Fruit fly (Drosophila melanogaster) whole organism, embryonic: Measurements from ENCODE around the gene Vps29.

Experiments
- Bgb ChIP-seq: fragments of 200-800 bp; sonication (Bioruptor generic); IDR thresholded peaks from 2 replicates; pipeline ENCODE4 v1.3.6; 2022; ENCODE audit warnings: missing biosample characterization, missing genetic modification characterization; ENCODE audit not compliant: partially characterized antibody
- BtbVII ChIP-seq: fragments of 200-800 bp; sonication (Bioruptor generic); optimal IDR thresholded peaks from 3 replicates; lab custom pipeline; 2017; ENCODE audit warnings: missing biosample characterization, mild to moderate bottlenecking, missing genetic modification characterization
- CG11456 ChIP-seq: fragments of 200-800 bp; sonication (Bioruptor generic); IDR thresholded peaks from 3 replicates; pipeline ENCODE4 v1.3.6; 2022; ENCODE audit warnings: missing biosample characterization, missing genetic modification characterization
- CG11696 ChIP-seq: fragments of 200-800 bp; sonication (Bioruptor generic); IDR thresholded peaks from 2 replicates; pipeline ENCODE4 v1.3.6; 2022; ENCODE audit warnings: missing biosample characterization, missing genetic modification characterization
- CG12299 ChIP-seq: fragments of 200-800 bp; sonication (Bioruptor generic); optimal IDR thresholded peaks from 2 replicates; lab custom pipeline; 2018; ENCODE audit warnings: missing biosample characterization, mild to moderate bottlenecking, missing genetic modification characterization
- CG1233 ChIP-seq: fragments of 200-800 bp; sonication (Bioruptor generic); optimal IDR thresholded peaks from 4 replicates; lab custom pipeline; 2018; ENCODE audit warnings: missing biosample characterization, mild to moderate bottlenecking, missing genetic modification characterization
- CG12391 ChIP-seq: fragments of 200-800 bp; sonication (Bioruptor generic); optimal IDR thresholded peaks from 3 replicates; lab custom pipeline; 2018; ENCODE audit warnings: missing biosample characterization, mild to moderate bottlenecking, missing genetic modification characterization, moderate library complexity
- CG12942 ChIP-seq: fragments of 200-800 bp; sonication (Bioruptor generic); optimal IDR thresholded peaks from 3 replicates; lab custom pipeline; 2016; ENCODE audit warnings: missing biosample characterization, missing genetic modification characterization
- CG14860 ChIP-seq: fragments of 200-800 bp; sonication (Bioruptor generic); IDR thresholded peaks from 3 replicates; pipeline ENCODE4 v1.3.6; 2022; ENCODE audit warnings: missing biosample characterization, missing genetic modification characterization; ENCODE audit not compliant: partially characterized antibody
- CG16813 ChIP-seq: fragments of 200-800 bp; sonication (Bioruptor generic); IDR thresholded peaks from 3 replicates; pipeline ENCODE4 v1.3.6; 2022; ENCODE audit warnings: missing biosample characterization, missing genetic modification characterization; ENCODE audit not compliant: partially characterized antibody
- CG1792 ChIP-seq: fragments of 200-800 bp; sonication (Bioruptor generic); optimal IDR thresholded peaks from 2 replicates; lab custom pipeline; 2016; ENCODE audit warnings: missing biosample characterization, missing genetic modification characterization
- CG18476 ChIP-seq: fragments of 200-800 bp; sonication (Bioruptor generic); optimal IDR thresholded peaks from 2 replicates; lab custom pipeline; 2016; ENCODE audit warnings: missing biosample characterization, mild to moderate bottlenecking, missing genetic modification characterization
- CG30431 ChIP-seq: fragments of 200-800 bp; sonication (Bioruptor generic); optimal IDR thresholded peaks from 2 replicates; lab custom pipeline; 2017; ENCODE audit warnings: missing biosample characterization, missing genetic modification characterization
- CG32532 ChIP-seq: fragments of 200-800 bp; sonication (Bioruptor generic); IDR thresholded peaks from 2 replicates; pipeline ENCODE4 v1.3.6; 2022; ENCODE audit warnings: missing biosample characterization, missing genetic modification characterization
- CG32772 ChIP-seq: fragments of 200-800 bp; sonication (Bioruptor generic); IDR thresholded peaks from 2 replicates; pipeline ENCODE4 v1.3.6; 2022; ENCODE audit warnings: missing biosample characterization, missing genetic modification characterization
- CG34422 ChIP-seq: fragments of 200-800 bp; sonication (Bioruptor generic); IDR thresholded peaks from 3 replicates; pipeline ENCODE4 v1.3.6; 2022; ENCODE audit warnings: missing biosample characterization, missing genetic modification characterization
- CG6254 ChIP-seq: fragments of 200-800 bp; sonication (Bioruptor generic); optimal IDR thresholded peaks from 3 replicates; lab custom pipeline; 2017; ENCODE audit warnings: mild to moderate bottlenecking, missing biosample characterization, missing genetic modification reagents, missing genetic modification characterization
- CG6689 ChIP-seq: fragments of 200-800 bp; sonication (Bioruptor generic); IDR thresholded peaks from 2 replicates; pipeline ENCODE4 v1.3.6; 2022; ENCODE audit warnings: missing biosample characterization, missing genetic modification characterization
- CG9797 ChIP-seq: fragments of 200-800 bp; sonication (Bioruptor generic); optimal IDR thresholded peaks from 3 replicates; lab custom pipeline; 2018; ENCODE audit warnings: missing biosample characterization, mild to moderate bottlenecking, missing genetic modification characterization
- Deaf1 ChIP-seq: fragments of 200-800 bp; optimal IDR thresholded peaks from 3 replicates; lab custom pipeline; 2019; ENCODE audit warnings: missing biosample characterization, mild to moderate bottlenecking, missing genetic modification characterization, moderate library complexity
- E2f2 ChIP-seq: fragments of 200-800 bp; sonication (Bioruptor generic); IDR thresholded peaks from 2 replicates; pipeline ENCODE4 v1.3.6; 2022; ENCODE audit warnings: missing biosample characterization, missing genetic modification characterization
- Fer1 ChIP-seq: fragments of 200-800 bp; sonication (Bioruptor generic); optimal IDR thresholded peaks from 2 replicates; lab custom pipeline; 2017; ENCODE audit warnings: missing biosample characterization, mild to moderate bottlenecking, missing genetic modification characterization
- Hmr ChIP-seq: fragments of 200-800 bp; sonication (Bioruptor generic); optimal IDR thresholded peaks from 3 replicates; lab custom pipeline; 2017; ENCODE audit warnings: mild to moderate bottlenecking, missing biosample characterization, missing genetic modification reagents, missing genetic modification characterization
- MTF-1 ChIP-seq: fragments of 200-800 bp; sonication (Bioruptor generic); optimal IDR thresholded peaks from 2 replicates; lab custom pipeline; 2018; ENCODE audit warnings: missing biosample characterization, mild to moderate bottlenecking, missing genetic modification characterization, borderline replicate concordance
- Meics ChIP-seq: fragments of 200-800 bp; sonication (Bioruptor generic); optimal IDR thresholded peaks from 2 replicates; lab custom pipeline; 2017; ENCODE audit warnings: missing biosample characterization, mild to moderate bottlenecking, missing genetic modification characterization
- PHDP ChIP-seq: fragments of 200-800 bp; sonication (Bioruptor generic); optimal IDR thresholded peaks from 3 replicates; lab custom pipeline; 2018; ENCODE audit warnings: missing biosample characterization, mild to moderate bottlenecking, missing genetic modification characterization, moderate library complexity
- Rfx ChIP-seq: fragments of 200-800 bp; sonication (Bioruptor generic); IDR thresholded peaks from 2 replicates; pipeline ENCODE4 v1.3.6; 2022; ENCODE audit warnings: missing biosample characterization, missing genetic modification characterization
- Sry-δ ChIP-seq: fragments of 200-800 bp; sonication (Bioruptor generic); optimal IDR thresholded peaks from 2 replicates; lab custom pipeline; 2016; ENCODE audit warnings: missing biosample characterization, missing genetic modification characterization
- ase ChIP-seq: fragments of 200-800 bp; sonication (Bioruptor generic); IDR thresholded peaks from 3 replicates; pipeline ENCODE4 v1.3.6; 2022; ENCODE audit warnings: missing biosample characterization, missing genetic modification characterization
- cas ChIP-seq: fragments of 200-800 bp; sonication (Bioruptor generic); IDR thresholded peaks from 2 replicates; pipeline ENCODE4 v1.3.6; 2022; ENCODE audit warnings: missing biosample characterization, missing genetic modification characterization
- cg ChIP-seq: fragments of 200-800 bp; sonication (Bioruptor generic); optimal IDR thresholded peaks from 3 replicates; lab custom pipeline; 2019; ENCODE audit warnings: missing biosample characterization, mild to moderate bottlenecking, missing genetic modification characterization, moderate library complexity
- chm ChIP-seq: fragments of 200-800 bp; sonication (Bioruptor generic); IDR thresholded peaks from 2 replicates; pipeline ENCODE4 v1.3.6; 2022; ENCODE audit warnings: missing biosample characterization, missing genetic modification characterization
- dpn ChIP-seq, 2 experiments: fragments of 200-800 bp; sonication (Bioruptor generic); optimal IDR thresholded peaks; 3 replicates each; lab custom pipeline; 2016; ENCODE audit warnings: missing biosample characterization in 2 of 2, missing genetic modification characterization in 2 of 2
- emc ChIP-seq: fragments of 200-800 bp; sonication (Bioruptor generic); optimal IDR thresholded peaks from 2 replicates; lab custom pipeline; 2016; ENCODE audit warnings: missing biosample characterization, missing genetic modification characterization
- eyg ChIP-seq: fragments of 200-800 bp; sonication (Bioruptor generic); optimal IDR thresholded peaks from 3 replicates; lab custom pipeline; 2016; ENCODE audit warnings: missing biosample characterization, missing genetic modification characterization
- gem ChIP-seq: fragments of 200-800 bp; sonication (Bioruptor generic); optimal IDR thresholded peaks from 2 replicates; lab custom pipeline; 2019; ENCODE audit warnings: missing biosample characterization, mild to moderate bottlenecking, missing genetic modification characterization, moderate library complexity
- gt ChIP-seq: fragments of 200-800 bp; sonication (Bioruptor generic); IDR thresholded peaks from 2 replicates; pipeline ENCODE4 v1.3.6; 2022; ENCODE audit warnings: missing biosample characterization, missing genetic modification characterization
- jumu ChIP-seq: fragments of 200-800 bp; sonication (Bioruptor generic); optimal IDR thresholded peaks from 3 replicates; lab custom pipeline; 2016; ENCODE audit warnings: missing biosample characterization, missing genetic modification characterization
- peb ChIP-seq: fragments of 200-800 bp; sonication (Bioruptor generic); IDR thresholded peaks from 2 replicates; pipeline ENCODE4 v1.3.6; 2022; ENCODE audit warnings: missing biosample characterization, missing genetic modification characterization
- pita ChIP-seq: fragments of 200-800 bp; sonication (Bioruptor generic); optimal IDR thresholded peaks from 2 replicates; lab custom pipeline; 2017; ENCODE audit warnings: missing biosample characterization, mild to moderate bottlenecking, missing genetic modification characterization
- pum ChIP-seq: fragments of 200-800 bp; sonication (Bioruptor generic); optimal IDR thresholded peaks from 2 replicates; lab custom pipeline; 2016; ENCODE audit warnings: missing biosample characterization, missing genetic modification characterization
- pzg ChIP-seq: fragments of 200-800 bp; sonication (Bioruptor generic); optimal IDR thresholded peaks from 3 replicates; lab custom pipeline; 2018; ENCODE audit warnings: missing biosample characterization, mild to moderate bottlenecking, missing genetic modification characterization, moderate library complexity
- salm ChIP-seq: fragments of 200-800 bp; sonication (Bioruptor generic); optimal IDR thresholded peaks from 2 replicates; lab custom pipeline; 2018; ENCODE audit warnings: missing biosample characterization, mild to moderate bottlenecking, missing genetic modification characterization
- seq ChIP-seq: fragments of 200-800 bp; sonication (Bioruptor generic); IDR thresholded peaks from 2 replicates; pipeline ENCODE4 v1.3.6; 2022; ENCODE audit warnings: missing biosample characterization, missing genetic modification characterization
- unc-4 ChIP-seq: fragments of 200-800 bp; sonication (Bioruptor generic); IDR thresholded peaks from 2 replicates; pipeline ENCODE4 v1.3.6; 2022; ENCODE audit warnings: missing biosample characterization, missing genetic modification characterization; ENCODE audit not compliant: partially characterized antibody
- unpg ChIP-seq: fragments of 200-800 bp; sonication (Bioruptor generic); optimal IDR thresholded peaks from 3 replicates; lab custom pipeline; 2018; ENCODE audit warnings: missing biosample characterization, mild to moderate bottlenecking, missing genetic modification characterization, moderate library complexity
- wek ChIP-seq: fragments of 200-800 bp; sonication (Bioruptor generic); optimal IDR thresholded peaks from 3 replicates; lab custom pipeline; 2018; ENCODE audit warnings: missing biosample characterization, mild to moderate bottlenecking, missing genetic modification characterization, moderate library complexity
- yki ChIP-seq: fragments of >200 bp; optimal IDR thresholded peaks from 3 replicates; lab custom pipeline; 2018
- z ChIP-seq: fragments of 200-800 bp; sonication (Bioruptor generic); IDR thresholded peaks from 3 replicates; pipeline ENCODE4 v1.3.6; 2022; ENCODE audit warnings: missing biosample characterization, missing genetic modification characterization
- zen2 ChIP-seq: fragments of 200-800 bp; sonication (Bioruptor generic); IDR thresholded peaks from 3 replicates; pipeline ENCODE4 v1.3.6; 2022; ENCODE audit warnings: missing biosample characterization, missing genetic modification characterization; ENCODE audit not compliant: partially characterized antibody

The Vps29 gene

DNA sequence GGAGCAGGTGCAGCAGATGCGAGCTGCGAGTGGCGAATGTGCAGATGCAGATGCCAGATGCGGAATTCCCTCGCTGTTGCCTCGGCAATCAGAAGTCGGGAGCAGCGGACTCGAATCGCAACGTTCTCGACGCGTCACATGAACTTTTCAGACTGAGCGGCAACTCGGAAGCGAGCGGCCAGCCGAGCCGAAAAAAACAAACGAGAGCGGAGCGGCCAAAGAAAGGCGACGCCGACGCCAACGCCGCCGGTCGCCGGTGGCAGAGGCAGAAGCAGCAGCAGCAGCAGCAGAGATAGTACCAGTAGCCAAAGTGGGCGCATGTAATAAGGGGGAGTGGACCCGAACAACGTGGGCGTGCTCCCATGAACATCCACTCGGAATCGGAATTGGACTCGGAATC, 48.2 kb upstream of the Vps29 start, which contains the start of gene CG4629 (continued):
- TF ChIP-seq z = peak; percentile 96
- no peak for TF ChIP-seq cg (GFP tag; lab: Kevin White, UChicago)
- TF ChIP-seq jumu (GFP tag; lab: Kevin White, UChicago) = no peak
- no peak for TF ChIP-seq BtbVII (GFP tag; lab: Kevin White, UChicago)
- no peak for TF ChIP-seq yki (lab: Kevin White, UChicago)
- peak; percentile 55; the same call in 1 of the 3 replicates for TF ChIP-seq CG34422 (GFP tag; lab: Robert Waterston, UW)
- no peak for TF ChIP-seq Hmr (GFP tag; lab: Kevin White, UChicago)
- no peak for TF ChIP-seq CG9797 (GFP tag; lab: Kevin White, UChicago)
- TF ChIP-seq Sry-δ (GFP tag; lab: Kevin White, UChicago) = no peak
- TF ChIP-seq Meics (GFP tag; lab: Kevin White, UChicago) = no peak
- TF ChIP-seq CG1233 = no peak
- 0 out of 3 replicates have a peak, but pooled peaks have one; percentile 14 for TF ChIP-seq CG16813
- TF ChIP-seq CG32772 = no peak
- TF ChIP-seq unpg (GFP tag; lab: Kevin White, UChicago) = no peak
- TF ChIP-seq seq = no peak
- TF ChIP-seq pita (GFP tag; lab: Kevin White, UChicago) = no peak
- no peak for TF ChIP-seq CG11696 (GFP tag; lab: Robert Waterston, UW)
- TF ChIP-seq CG6689 = 0 out of 2 replicates have a peak, but pooled peaks have one; percentile 11
- TF ChIP-seq CG11456 (GFP tag; lab: Robert Waterston, UW) = 0 out of 3 replicates have a peak, but pooled peaks have one; percentile 43
- TF ChIP-seq peb (GFP tag; lab: Robert Waterston, UW) = no peak
- no peak for TF ChIP-seq CG14860 (GFP tag; lab: Robert Waterston, UW)
- TF ChIP-seq Rfx (GFP tag; lab: Robert Waterston, UW) = peak; percentile 39; the same call in 1 of the 2 replicates
- TF ChIP-seq MTF-1 (GFP tag; lab: Kevin White, UChicago) = no peak
- TF ChIP-seq PHDP (tag; lab: Kevin White, UChicago) = no peak
- no peak for TF ChIP-seq ase (GFP tag; lab: Robert Waterston, UW)
- peak; percentile 96 for TF ChIP-seq Deaf1 (tag; lab: Kevin White, UChicago)
- TF ChIP-seq gem (tag; lab: Kevin White, UChicago) = no peak
- TF ChIP-seq zen2 = peak; percentile 62; the same call in 2 of the 3 replicates
- TF ChIP-seq unc-4 = 0 out of 2 replicates have a peak, but pooled peaks have one; percentile 22
- no peak for TF ChIP-seq pzg
- no peak for TF ChIP-seq CG12942 (GFP tag; lab: Kevin White, UChicago)
- no peak for TF ChIP-seq CG6254 (GFP tag; lab: Kevin White, UChicago)
- TF ChIP-seq CG32532 = 0 out of 2 replicates have a peak, but pooled peaks have one; percentile 48
- no peak for TF ChIP-seq CG12391
- no peak for TF ChIP-seq CG1792 (GFP tag; lab: Kevin White, UChicago)
- no peak for TF ChIP-seq pum (GFP tag; lab: Kevin White, UChicago)
- TF ChIP-seq CG30431 (GFP tag; lab: Kevin White, UChicago) = no peak
- TF ChIP-seq CG12299 (tag; lab: Kevin White, UChicago) = no peak
- TF ChIP-seq Bgb = peak; percentile 53; the same call in 1 of the 2 replicates
- TF ChIP-seq dpn (GFP tag; optimal IDR thresholded peaks at IDR 0.05; lab: Kevin White, UChicago) = no peak
- no peak for TF ChIP-seq CG18476 (GFP tag; lab: Kevin White, UChicago)
- TF ChIP-seq wek (GFP tag; lab: Kevin White, UChicago) = no peak
- no peak; the same call in 1 of the 2 replicates for TF ChIP-seq chm (GFP tag; lab: Robert Waterston, UW)
- peak; percentile 7; the same call in 1 of the 2 replicates for TF ChIP-seq E2f2 (GFP tag; lab: Robert Waterston, UW)
- no peak for TF ChIP-seq gt (GFP tag; lab: Robert Waterston, UW)
- TF ChIP-seq Fer1 = peak; percentile 14
- no peak for TF ChIP-seq salm (tag; lab: Kevin White, UChicago)
- TF ChIP-seq cas (GFP tag; lab: Robert Waterston, UW) = no peak
- TF ChIP-seq emc = no peak
- peak; percentile 21 for TF ChIP-seq eyg (GFP tag; lab: Kevin White, UChicago)
